Fruit fly (Drosophila melanogaster) whole organism, adult: Measurements from ENCODE around the gene CG17746.

Experiments
- CG12768 ChIP-seq: fragments of 200-800 bp; sonication (Bioruptor generic); optimal IDR thresholded peaks from 2 replicates; lab custom pipeline; 2017; ENCODE audit warnings: missing biosample characterization, missing genetic modification characterization, mild to moderate bottlenecking, moderate library complexity, missing genetic modification reagents
- CG14711 ChIP-seq: fragments of 200-800 bp; sonication (Bioruptor generic); optimal IDR thresholded peaks from 2 replicates; lab custom pipeline; 2018; ENCODE audit warnings: missing biosample characterization, mild to moderate bottlenecking, missing genetic modification characterization, moderate library complexity
- CG1620 ChIP-seq: fragments of 200-800 bp; sonication (Bioruptor generic); optimal IDR thresholded peaks from 2 replicates; lab custom pipeline; 2016; ENCODE audit warnings: missing biosample characterization, missing genetic modification characterization
- CG5204 ChIP-seq: fragments of 200-800 bp; sonication (Bioruptor generic); optimal IDR thresholded peaks from 2 replicates; lab custom pipeline; 2016; ENCODE audit warnings: missing biosample characterization, missing genetic modification characterization
- CG7045 ChIP-seq: fragments of 200-800 bp; sonication (Bioruptor generic); optimal IDR thresholded peaks from 2 replicates; lab custom pipeline; 2017; ENCODE audit warnings: missing biosample characterization, mild to moderate bottlenecking, missing genetic modification characterization
- CG7101 ChIP-seq: fragments of 200-800 bp; sonication (Bioruptor generic); optimal IDR thresholded peaks from 2 replicates; lab custom pipeline; 2018; ENCODE audit warnings: missing biosample characterization, mild to moderate bottlenecking, missing genetic modification characterization, moderate library complexity
- Hr96 ChIP-seq: fragments of 200-800 bp; sonication (Bioruptor generic); optimal IDR thresholded peaks from 2 replicates; lab custom pipeline; 2016; ENCODE audit warnings: missing biosample characterization, missing genetic modification characterization
- cic ChIP-seq: fragments of 200-800 bp; sonication (Bioruptor generic); optimal IDR thresholded peaks from 2 replicates; lab custom pipeline; 2017; ENCODE audit warnings: missing biosample characterization, mild to moderate bottlenecking, missing genetic modification characterization, moderate library complexity
- cnc ChIP-seq, 2 experiments: fragments of >200 bp; optimal IDR thresholded peaks; 2 replicates each; lab custom pipeline; 2017
- kay ChIP-seq: fragments of 200-800 bp; sonication (Bioruptor generic); peaks from one replicate; lab custom pipeline; 2016; ENCODE audit warnings: missing biosample characterization, missing genetic modification characterization, borderline replicate concordance
- ovo ChIP-seq: fragments of 200-800 bp; sonication (Bioruptor generic); optimal IDR thresholded peaks from 2 replicates; lab custom pipeline; 2016; ENCODE audit warnings: missing biosample characterization, missing genetic modification characterization

DNA sequence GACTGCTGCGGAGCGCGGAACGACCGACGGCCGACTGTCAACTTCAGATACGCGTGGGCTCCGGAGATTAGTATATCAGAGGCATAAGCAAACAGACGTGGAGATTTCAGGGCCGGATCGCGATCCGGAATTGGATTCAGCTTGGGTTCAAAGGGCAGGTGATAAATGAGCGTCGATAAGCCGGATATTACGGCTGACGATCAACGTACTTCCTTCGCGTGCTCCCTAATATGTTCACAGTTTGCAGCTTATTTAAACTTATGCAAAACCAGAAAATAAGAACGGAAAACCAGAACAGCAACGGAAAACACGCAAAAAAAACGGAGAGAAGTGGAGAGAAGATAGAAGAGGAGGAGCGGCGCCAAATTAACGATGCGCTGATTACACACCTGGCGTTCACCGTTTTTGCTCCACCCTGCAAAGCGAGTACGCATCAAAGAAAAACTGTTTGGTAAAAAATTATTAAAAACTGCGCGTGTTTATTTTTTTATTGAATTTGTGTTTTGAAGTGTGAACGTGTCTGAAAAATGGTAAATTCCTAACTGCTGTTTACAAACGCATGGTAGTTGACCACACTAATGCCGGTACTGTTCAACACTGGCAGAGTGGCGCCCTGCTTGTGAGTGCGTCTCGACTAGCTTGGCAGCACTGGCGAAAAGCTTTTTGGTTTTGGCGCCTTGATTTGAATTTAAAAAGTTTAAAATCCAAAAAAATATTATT lies at the start of gene CG17746:
- TF ChIP-seq Hr96 (no peak), CG1620 (GFP tag; lab: Kevin White, UChicago) (peak; percentile 79), CG7101 (tag; lab: Kevin White, UChicago) (peak; percentile 23), cic (peak; percentile 12), CG5204 (GFP tag; lab: Kevin White, UChicago) (no peak), cnc (optimal IDR thresholded peaks at IDR 0.05; lab: Kevin White, UChicago) (no peak), ovo (peak; percentile 9), kay (GFP tag; lab: Kevin White, UChicago) (no peak), CG14711 (peak; percentile 21), CG7045 (GFP tag; lab: Kevin White, UChicago) (peak; percentile 10), CG12768 (no peak)
